Fruit fly (Drosophila melanogaster) whole organism, prepupa: Measurements from ENCODE around the gene Pisd.
A peak's percentile ranks its signal among the peaks of the same experiment; 100 is the strongest.

Experiments
- Blimp-1 ChIP-seq: fragments of 200-800 bp; sonication (Bioruptor generic); optimal IDR thresholded peaks from 3 replicates; lab custom pipeline; 2017; ENCODE audit warnings: missing biosample characterization, missing genetic modification characterization, mild to moderate bottlenecking, moderate library complexity, missing genetic modification reagents
- CG10631 ChIP-seq: fragments of 200-800 bp; sonication (Bioruptor generic); optimal IDR thresholded peaks from 2 replicates; lab custom pipeline; 2016; ENCODE audit warnings: missing biosample characterization, missing genetic modification characterization
- CG10669 ChIP-seq: fragments of 200-800 bp; sonication (Bioruptor generic); optimal IDR thresholded peaks from 3 replicates; lab custom pipeline; 2018; ENCODE audit warnings: missing biosample characterization, mild to moderate bottlenecking, missing genetic modification characterization, moderate library complexity
- CG11294 ChIP-seq: fragments of 200-800 bp; sonication (Bioruptor generic); IDR thresholded peaks from 2 replicates; pipeline ENCODE4 v1.3.6; 2022; ENCODE audit warnings: missing biosample characterization, missing genetic modification characterization
- CG1621 ChIP-seq: fragments of 200-800 bp; sonication (Bioruptor generic); optimal IDR thresholded peaks from 3 replicates; lab custom pipeline; 2018; ENCODE audit warnings: missing biosample characterization, mild to moderate bottlenecking, missing genetic modification characterization
- CG3032 ChIP-seq: fragments of 200-800 bp; optimal IDR thresholded peaks from 2 replicates; lab custom pipeline; 2019; ENCODE audit warnings: missing biosample characterization, mild to moderate bottlenecking, missing genetic modification characterization, moderate library complexity
- CG3919 ChIP-seq: fragments of 200-800 bp; sonication (Bioruptor generic); optimal IDR thresholded peaks from 3 replicates; lab custom pipeline; 2016; ENCODE audit warnings: missing biosample characterization, missing genetic modification characterization
- CG4318 ChIP-seq: fragments of 200-800 bp; sonication (Bioruptor generic); optimal IDR thresholded peaks from 3 replicates; lab custom pipeline; 2017; ENCODE audit warnings: missing biosample characterization, mild to moderate bottlenecking, missing genetic modification characterization
- CG6163 ChIP-seq: fragments of 200-800 bp; sonication (Bioruptor generic); IDR thresholded peaks from 3 replicates; pipeline ENCODE4 v1.3.6; 2022; ENCODE audit warnings: missing biosample characterization, missing genetic modification characterization
- CG6276 ChIP-seq: fragments of 200-800 bp; sonication (Bioruptor generic); optimal IDR thresholded peaks from 2 replicates; lab custom pipeline; 2017; ENCODE audit warnings: missing biosample characterization, mild to moderate bottlenecking, missing genetic modification characterization
- CG6808 ChIP-seq: fragments of 200-800 bp; sonication (Bioruptor generic); optimal IDR thresholded peaks from 3 replicates; lab custom pipeline; 2017; ENCODE audit warnings: missing biosample characterization, missing genetic modification characterization, mild to moderate bottlenecking, moderate library complexity, missing genetic modification reagents
- CG6854 ChIP-seq: fragments of 200-800 bp; sonication (Bioruptor generic); optimal IDR thresholded peaks from 2 replicates; lab custom pipeline; 2017; ENCODE audit warnings: missing biosample characterization, mild to moderate bottlenecking, missing genetic modification characterization
- CG7368 ChIP-seq: fragments of 200-800 bp; sonication (Bioruptor generic); optimal IDR thresholded peaks from 3 replicates; lab custom pipeline; 2016; ENCODE audit warnings: missing biosample characterization, missing genetic modification characterization
- CG8119 ChIP-seq: fragments of 200-800 bp; sonication (Bioruptor generic); IDR thresholded peaks from 3 replicates; pipeline ENCODE4 v1.3.6; 2022; ENCODE audit warnings: missing biosample characterization, missing genetic modification characterization
- CG9139 ChIP-seq: fragments of 200-800 bp; sonication (Bioruptor generic); optimal IDR thresholded peaks from 3 replicates; lab custom pipeline; 2017; ENCODE audit warnings: missing biosample characterization, mild to moderate bottlenecking, missing genetic modification characterization
- Eip75B ChIP-seq: fragments of 200-800 bp; sonication (Bioruptor generic); optimal IDR thresholded peaks from 3 replicates; lab custom pipeline; 2016; ENCODE audit warnings: missing biosample characterization, missing genetic modification characterization
- Eip78C ChIP-seq: fragments of 200-800 bp; sonication (Bioruptor generic); peaks from one replicate; lab custom pipeline; 2016; ENCODE audit warnings: missing biosample characterization, missing genetic modification characterization
- Eip93F ChIP-seq: fragments of 200-800 bp; sonication (Bioruptor generic); optimal IDR thresholded peaks from 2 replicates; lab custom pipeline; 2016; ENCODE audit warnings: missing biosample characterization, mild to moderate bottlenecking, missing genetic modification characterization
- Ets21C ChIP-seq: fragments of 200-800 bp; sonication (Bioruptor generic); optimal IDR thresholded peaks from 3 replicates; lab custom pipeline; 2016; ENCODE audit warnings: missing biosample characterization, missing genetic modification characterization
- Ets96B ChIP-seq: fragments of 200-800 bp; optimal IDR thresholded peaks from 2 replicates; lab custom pipeline; 2019; ENCODE audit warnings: missing biosample characterization, mild to moderate bottlenecking, missing genetic modification characterization, moderate library complexity
- Gug ChIP-seq: fragments of 200-800 bp; sonication (Bioruptor generic); IDR thresholded peaks from 2 replicates; pipeline ENCODE4 v1.3.6; 2022; ENCODE audit warnings: missing biosample characterization, missing genetic modification characterization
- Hr38 ChIP-seq: sonication (Bioruptor generic); optimal IDR thresholded peaks from 2 replicates; lab custom pipeline; 2016; ENCODE audit warnings: missing biosample characterization, missing genetic modification characterization
- Hr39 ChIP-seq: fragments of 200-800 bp; sonication (Bioruptor generic); optimal IDR thresholded peaks from 2 replicates; lab custom pipeline; 2016; ENCODE audit warnings: missing biosample characterization, missing genetic modification characterization
- Hr4 ChIP-seq: fragments of 200-800 bp; sonication (Bioruptor generic); optimal IDR thresholded peaks from 3 replicates; lab custom pipeline; 2016; ENCODE audit warnings: missing biosample characterization, missing genetic modification characterization
- Lpt ChIP-seq: fragments of 200-800 bp; sonication (Bioruptor generic); optimal IDR thresholded peaks from 3 replicates; lab custom pipeline; 2016; ENCODE audit warnings: missing biosample characterization, missing genetic modification characterization
- Met ChIP-seq: fragments of 200-800 bp; sonication (Bioruptor generic); optimal IDR thresholded peaks from 3 replicates; lab custom pipeline; 2016; ENCODE audit warnings: missing biosample characterization, missing genetic modification characterization
- OdsH ChIP-seq: fragments of 200-800 bp; sonication (Bioruptor generic); optimal IDR thresholded peaks from 3 replicates; lab custom pipeline; 2016; ENCODE audit warnings: missing biosample characterization, missing genetic modification characterization
- Sox102F ChIP-seq: fragments of 200-800 bp; sonication (Bioruptor generic); optimal IDR thresholded peaks from 2 replicates; lab custom pipeline; 2016; ENCODE audit warnings: missing biosample characterization, mild to moderate bottlenecking, missing genetic modification characterization
- Sox14 ChIP-seq: fragments of 200-800 bp; sonication (Bioruptor generic); optimal IDR thresholded peaks from 3 replicates; lab custom pipeline; 2016; ENCODE audit warnings: missing biosample characterization, missing genetic modification characterization
- achi ChIP-seq: fragments of 200-800 bp; sonication (Bioruptor generic); optimal IDR thresholded peaks from 3 replicates; lab custom pipeline; 2016; ENCODE audit warnings: missing biosample characterization, missing genetic modification characterization
- acj6 ChIP-seq: fragments of 200-800 bp; sonication (Bioruptor generic); optimal IDR thresholded peaks from 3 replicates; lab custom pipeline; 2016; ENCODE audit warnings: missing biosample characterization, missing genetic modification characterization
- cyc ChIP-seq: fragments of 200-800 bp; sonication (Bioruptor generic); optimal IDR thresholded peaks from 3 replicates; lab custom pipeline; 2016; ENCODE audit warnings: missing biosample characterization, missing genetic modification characterization
- esn ChIP-seq: fragments of 200-800 bp; sonication (Bioruptor generic); optimal IDR thresholded peaks from 2 replicates; lab custom pipeline; 2016; ENCODE audit warnings: missing biosample characterization, mild to moderate bottlenecking, missing genetic modification characterization, moderate library complexity
- fd59A ChIP-seq: fragments of 200-800 bp; sonication (Bioruptor generic); optimal IDR thresholded peaks from 2 replicates; lab custom pipeline; 2017; ENCODE audit warnings: missing biosample characterization, mild to moderate bottlenecking, missing genetic modification characterization, missing genetic modification reagents
- fd85E ChIP-seq: fragments of 200-800 bp; sonication (Bioruptor generic); optimal IDR thresholded peaks from 3 replicates; lab custom pipeline; 2016; ENCODE audit warnings: missing biosample characterization, missing genetic modification characterization
- fkh ChIP-seq: fragments of 200-800 bp; sonication (Bioruptor generic); optimal IDR thresholded peaks from 3 replicates; lab custom pipeline; 2017; ENCODE audit warnings: missing biosample characterization, mild to moderate bottlenecking, missing genetic modification characterization, moderate library complexity
- lz ChIP-seq: fragments of 200-800 bp; sonication (Bioruptor generic); optimal IDR thresholded peaks from 3 replicates; lab custom pipeline; 2016; ENCODE audit warnings: missing biosample characterization, missing genetic modification characterization
- net ChIP-seq: fragments of 200-800 bp; sonication (Bioruptor generic); optimal IDR thresholded peaks from 3 replicates; lab custom pipeline; 2016; ENCODE audit warnings: missing biosample characterization, missing genetic modification characterization
- pdm3 ChIP-seq: fragments of 200-800 bp; sonication (Bioruptor generic); optimal IDR thresholded peaks from 3 replicates; lab custom pipeline; 2016; ENCODE audit warnings: missing biosample characterization, missing genetic modification characterization
- salr ChIP-seq, 2 experiments: fragments of 200-800 bp; sonication (Bioruptor generic); optimal IDR thresholded peaks; 3 replicates each; lab custom pipeline; 2016 to 2018; ENCODE audit warnings: missing biosample characterization in 2 of 2, missing genetic modification characterization in 2 of 2, mild to moderate bottlenecking in 1 of 2
- spab ChIP-seq: fragments of 200-800 bp; sonication (Bioruptor generic); optimal IDR thresholded peaks from 2 replicates; lab custom pipeline; 2017; ENCODE audit warnings: missing biosample characterization, mild to moderate bottlenecking, missing genetic modification characterization, missing genetic modification reagents
- topi ChIP-seq: fragments of 200-800 bp; sonication (Bioruptor generic); optimal IDR thresholded peaks from 3 replicates; lab custom pipeline; 2016; ENCODE audit warnings: missing biosample characterization, missing genetic modification characterization
- vri ChIP-seq: fragments of 200-800 bp; sonication (Bioruptor generic); optimal IDR thresholded peaks from 3 replicates; lab custom pipeline; 2016; ENCODE audit warnings: missing biosample characterization, mild to moderate bottlenecking, missing genetic modification characterization

Gene Pisd

DNA sequence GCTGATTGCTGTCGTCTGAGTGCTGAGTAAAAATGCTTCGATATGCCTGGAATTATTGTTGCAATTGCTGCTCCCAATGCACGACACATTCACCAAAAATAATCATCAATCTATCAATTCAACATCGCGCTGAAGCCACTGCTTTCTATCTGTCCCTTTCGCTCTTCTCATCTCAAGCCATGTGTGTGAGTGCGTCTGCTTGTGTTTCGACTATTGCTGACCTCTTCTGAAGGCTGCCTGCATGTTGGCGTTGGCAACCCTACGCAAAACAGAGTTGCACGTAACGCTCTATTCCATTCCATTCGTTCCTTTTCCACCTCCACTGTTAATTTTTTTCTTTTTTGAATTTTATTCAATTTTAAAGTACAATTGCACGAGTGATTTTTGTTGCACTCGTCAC, 15.1 kb downstream of the Pisd start:
- TF ChIP-seq Sox102F (GFP tag; lab: Kevin White, UChicago) (no peak), CG7368 (GFP tag; lab: Kevin White, UChicago) (no peak), Eip75B (no peak), fd59A (GFP tag; lab: Kevin White, UChicago) (no peak), Met (no peak), CG1621 (tag; lab: Kevin White, UChicago) (no peak), net (GFP tag; lab: Kevin White, UChicago) (no peak), Ets21C (GFP tag; lab: Kevin White, UChicago) (no peak)

DNA sequence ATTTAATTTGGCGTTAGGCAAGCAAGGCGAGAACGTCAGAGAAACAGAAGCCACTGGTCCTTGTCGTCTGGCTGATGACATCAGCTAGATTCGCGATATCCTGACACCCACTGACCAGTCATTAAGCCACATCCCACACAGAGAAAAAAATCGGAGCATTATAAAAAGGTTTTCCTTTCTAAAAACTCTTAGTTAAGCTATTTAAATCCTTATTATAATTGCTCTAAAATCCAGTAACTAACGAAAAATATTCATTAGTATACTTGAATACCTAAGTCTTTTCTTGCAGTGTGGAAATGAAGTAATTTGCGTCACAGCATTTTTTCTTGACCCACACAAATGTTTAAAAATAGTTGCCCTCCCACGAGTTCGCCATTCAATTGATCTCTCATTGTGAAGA, 18.2 kb downstream of the Pisd start:
- TF ChIP-seq CG10669 (GFP tag; lab: Kevin White, UChicago) (no peak), CG3032 (no peak), CG6276 (GFP tag; lab: Kevin White, UChicago) (no peak), Met (no peak)
- TF ChIP-seq, all 60 proteins: peak for 0

DNA sequence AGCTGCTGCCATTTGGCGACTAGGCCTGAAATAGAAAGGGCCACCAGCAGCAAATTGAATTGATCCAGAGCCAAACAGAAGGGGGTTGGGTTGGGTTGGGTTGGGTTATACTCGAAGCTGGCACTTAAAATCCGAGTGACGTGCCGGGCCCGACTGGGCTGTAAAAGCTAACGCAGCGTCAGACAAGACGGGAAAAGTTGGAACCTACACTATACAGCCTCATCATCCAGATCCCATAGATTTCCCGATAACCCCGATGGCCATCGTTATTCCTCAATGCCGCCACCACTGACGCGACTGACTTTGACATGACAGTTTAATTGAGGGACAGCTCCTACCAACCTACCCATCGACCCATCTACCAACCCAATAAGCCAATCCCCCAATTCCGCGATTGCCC, 19.4 kb downstream of the Pisd start:
- no peak for TF ChIP-seq CG3919
- no peak for TF ChIP-seq Hr38 (GFP tag; lab: Kevin White, UChicago)
- no peak for TF ChIP-seq fd85E (GFP tag; lab: Kevin White, UChicago)
- TF ChIP-seq CG3032: no peak
- no peak for TF ChIP-seq vri (GFP tag; lab: Kevin White, UChicago)
- no peak for TF ChIP-seq Lpt (GFP tag; lab: Kevin White, UChicago)
- TF ChIP-seq CG6808 (GFP tag; lab: Kevin White, UChicago): no peak

DNA sequence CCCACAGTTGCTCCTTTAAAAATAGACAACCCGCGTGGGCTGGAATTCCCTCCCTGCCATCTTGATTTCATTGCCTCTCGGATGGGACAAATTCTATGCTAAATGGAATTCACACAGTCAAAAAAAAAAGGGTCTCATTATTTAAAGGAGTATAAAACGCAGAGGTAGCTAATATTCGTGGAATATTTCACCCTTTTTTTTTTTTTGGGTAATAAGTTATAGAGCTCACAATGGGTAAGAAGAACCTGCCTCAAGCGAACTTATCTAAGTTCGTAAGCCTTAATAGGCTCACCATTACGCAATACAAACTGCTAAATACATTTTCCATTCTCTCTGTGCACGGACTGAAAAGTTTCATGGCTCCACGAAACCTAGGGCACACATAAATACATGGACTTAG, 23.1 kb downstream of the Pisd start:
- TF ChIP-seq CG10669 (GFP tag; lab: Kevin White, UChicago) (peak; percentile 25), spab (GFP tag; lab: Kevin White, UChicago) (peak; percentile 16), fkh (GFP tag; lab: Kevin White, UChicago) (no peak), Blimp-1 (GFP tag; lab: Kevin White, UChicago) (no peak), OdsH (GFP tag; lab: Kevin White, UChicago) (peak; percentile 14), Hr4 (GFP tag; lab: Kevin White, UChicago) (peak; percentile 12), pdm3 (GFP tag; lab: Kevin White, UChicago) (peak; percentile 6), Eip78C (GFP tag; lab: Kevin White, UChicago) (peak; percentile 55), CG6808 (GFP tag; lab: Kevin White, UChicago) (peak; percentile 6), salr (GFP tag; optimal IDR thresholded peaks at IDR 0.05; lab: Kevin White, UChicago) (peak in 1 of 2 experiments; percentile 10), CG10631 (GFP tag; lab: Kevin White, UChicago) (peak; percentile 37), Ets96B (peak; percentile 6), CG4318 (GFP tag; lab: Kevin White, UChicago) (no peak), Eip75B (peak; percentile 12), CG1621 (tag; lab: Kevin White, UChicago) (no peak), CG8119 (GFP tag; lab: Robert Waterston, UW) (0 out of 3 replicates have a peak, but pooled peaks have one; percentile 32)

DNA sequence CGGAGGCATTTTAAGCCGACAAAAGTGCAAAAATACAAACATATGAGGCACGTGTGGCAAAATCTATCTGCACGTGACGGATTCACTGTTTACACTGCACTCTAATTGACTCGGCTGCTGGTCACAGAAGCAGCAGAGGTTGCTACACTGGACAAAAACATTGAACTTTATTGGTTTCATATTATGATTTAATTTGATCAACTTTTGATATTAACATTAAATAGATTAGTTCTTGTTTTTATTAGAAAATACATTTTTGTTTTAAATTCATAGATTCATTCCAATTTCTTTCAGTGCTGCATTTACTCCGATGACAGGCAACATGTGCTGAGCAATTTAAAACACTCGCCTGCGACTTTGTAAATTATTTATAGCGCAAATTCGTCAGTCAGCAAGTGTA, 28.5 kb downstream of the Pisd start:
- TF ChIP-seq esn (GFP tag; lab: Kevin White, UChicago) (no peak), CG7368 (GFP tag; lab: Kevin White, UChicago) (no peak), topi (no peak), Ets96B (peak; percentile 33), CG11294 (GFP tag; lab: Robert Waterston, UW) (no peak), Hr4 (GFP tag; lab: Kevin White, UChicago) (peak; percentile 46), CG6808 (GFP tag; lab: Kevin White, UChicago) (no peak), CG10669 (GFP tag; lab: Kevin White, UChicago) (no peak), CG9139 (GFP tag; lab: Kevin White, UChicago) (no peak), Gug (0 out of 2 replicates have a peak, but pooled peaks have one; percentile 19), fd85E (GFP tag; lab: Kevin White, UChicago) (no peak), Hr38 (GFP tag; lab: Kevin White, UChicago) (no peak), salr (GFP tag; optimal IDR thresholded peaks at IDR 0.05; lab: Kevin White, UChicago) (no peak), Eip93F (GFP tag; lab: Kevin White, UChicago) (no peak), CG6854 (GFP tag; lab: Kevin White, UChicago) (no peak), net (GFP tag; lab: Kevin White, UChicago) (peak; percentile 18), CG4318 (GFP tag; lab: Kevin White, UChicago) (no peak), acj6 (peak; percentile 8), achi (peak; percentile 30), CG6163 (GFP tag; lab: Robert Waterston, UW) (no peak), Hr39 (GFP tag; lab: Kevin White, UChicago) (no peak), Sox14 (GFP tag; lab: Kevin White, UChicago) (no peak), lz (no peak), cyc (GFP tag; lab: Kevin White, UChicago) (no peak), CG10631 (GFP tag; lab: Kevin White, UChicago) (peak; percentile 16)
